Fruit fly (Drosophila melanogaster) whole organism, prepupa: ENCODE measurements around the gene aqz.
A peak's percentile ranks its signal among the peaks of the same experiment; 100 is the strongest.

Experiments used
- CG10631 ChIP-seq: fragments of 200-800 bp; sonication (Bioruptor generic); optimal IDR thresholded peaks from 2 replicates; lab custom pipeline; 2016; ENCODE audit warnings: missing biosample characterization, missing genetic modification characterization
- CG10669 ChIP-seq: fragments of 200-800 bp; sonication (Bioruptor generic); optimal IDR thresholded peaks from 3 replicates; lab custom pipeline; 2018; ENCODE audit warnings: missing biosample characterization, mild to moderate bottlenecking, missing genetic modification characterization, moderate library complexity
- CG11294 ChIP-seq: fragments of 200-800 bp; sonication (Bioruptor generic); IDR thresholded peaks from 2 replicates; pipeline ENCODE4 v1.3.6; 2022; ENCODE audit warnings: missing biosample characterization, missing genetic modification characterization
- CG11902 ChIP-seq: fragments of 200-800 bp; sonication (Bioruptor generic); optimal IDR thresholded peaks from 3 replicates; lab custom pipeline; 2016; ENCODE audit warnings: missing biosample characterization, missing genetic modification characterization
- CG15336 ChIP-seq: fragments of 200-800 bp; sonication (Bioruptor generic); IDR thresholded peaks from 2 replicates; pipeline ENCODE4 v1.3.6; 2022; ENCODE audit warnings: missing biosample characterization, missing genetic modification characterization
- CG1621 ChIP-seq: fragments of 200-800 bp; sonication (Bioruptor generic); optimal IDR thresholded peaks from 3 replicates; lab custom pipeline; 2018; ENCODE audit warnings: missing biosample characterization, mild to moderate bottlenecking, missing genetic modification characterization
- CG16779 ChIP-seq: fragments of 200-800 bp; sonication (Bioruptor generic); optimal IDR thresholded peaks from 3 replicates; lab custom pipeline; 2017; ENCODE audit warnings: missing biosample characterization, mild to moderate bottlenecking, missing genetic modification characterization
- CG31627 ChIP-seq: fragments of 200-800 bp; sonication (Bioruptor generic); optimal IDR thresholded peaks from 3 replicates; lab custom pipeline; 2016; ENCODE audit warnings: missing biosample characterization, missing genetic modification characterization
- CG32006 ChIP-seq: fragments of 200-800 bp; sonication (Bioruptor generic); optimal IDR thresholded peaks from 3 replicates; lab custom pipeline; 2017; ENCODE audit warnings: missing biosample characterization, mild to moderate bottlenecking, missing genetic modification characterization
- CG34406 ChIP-seq: fragments of 200-800 bp; sonication (Bioruptor generic); optimal IDR thresholded peaks from 3 replicates; lab custom pipeline; 2016; ENCODE audit warnings: missing biosample characterization, missing genetic modification characterization
- CG4318 ChIP-seq: fragments of 200-800 bp; sonication (Bioruptor generic); optimal IDR thresholded peaks from 3 replicates; lab custom pipeline; 2017; ENCODE audit warnings: missing biosample characterization, mild to moderate bottlenecking, missing genetic modification characterization
- CG6163 ChIP-seq: fragments of 200-800 bp; sonication (Bioruptor generic); IDR thresholded peaks from 3 replicates; pipeline ENCODE4 v1.3.6; 2022; ENCODE audit warnings: missing biosample characterization, missing genetic modification characterization
- CG6276 ChIP-seq: fragments of 200-800 bp; sonication (Bioruptor generic); optimal IDR thresholded peaks from 2 replicates; lab custom pipeline; 2017; ENCODE audit warnings: missing biosample characterization, mild to moderate bottlenecking, missing genetic modification characterization
- CG6792 ChIP-seq: fragments of 200-800 bp; sonication (Bioruptor generic); optimal IDR thresholded peaks from 3 replicates; lab custom pipeline; 2016; ENCODE audit warnings: missing biosample characterization, missing genetic modification characterization
- CG6808 ChIP-seq: fragments of 200-800 bp; sonication (Bioruptor generic); optimal IDR thresholded peaks from 3 replicates; lab custom pipeline; 2017; ENCODE audit warnings: missing biosample characterization, missing genetic modification characterization, mild to moderate bottlenecking, moderate library complexity, missing genetic modification reagents
- CG6854 ChIP-seq: fragments of 200-800 bp; sonication (Bioruptor generic); optimal IDR thresholded peaks from 2 replicates; lab custom pipeline; 2017; ENCODE audit warnings: missing biosample characterization, mild to moderate bottlenecking, missing genetic modification characterization
- CG7368 ChIP-seq: fragments of 200-800 bp; sonication (Bioruptor generic); optimal IDR thresholded peaks from 3 replicates; lab custom pipeline; 2016; ENCODE audit warnings: missing biosample characterization, missing genetic modification characterization
- CG8119 ChIP-seq: fragments of 200-800 bp; sonication (Bioruptor generic); IDR thresholded peaks from 3 replicates; pipeline ENCODE4 v1.3.6; 2022; ENCODE audit warnings: missing biosample characterization, missing genetic modification characterization
- CG8319 ChIP-seq: fragments of 200-800 bp; sonication (Bioruptor generic); optimal IDR thresholded peaks from 3 replicates; lab custom pipeline; 2016; ENCODE audit warnings: missing biosample characterization, missing genetic modification characterization
- CG8632 ChIP-seq: fragments of 200-800 bp; sonication (Bioruptor generic); optimal IDR thresholded peaks from 3 replicates; lab custom pipeline; 2016; ENCODE audit warnings: missing biosample characterization, missing genetic modification characterization
- CG9139 ChIP-seq: fragments of 200-800 bp; sonication (Bioruptor generic); optimal IDR thresholded peaks from 3 replicates; lab custom pipeline; 2017; ENCODE audit warnings: missing biosample characterization, mild to moderate bottlenecking, missing genetic modification characterization
- Eip75B ChIP-seq: fragments of 200-800 bp; sonication (Bioruptor generic); optimal IDR thresholded peaks from 3 replicates; lab custom pipeline; 2016; ENCODE audit warnings: missing biosample characterization, missing genetic modification characterization
- Eip78C ChIP-seq: fragments of 200-800 bp; sonication (Bioruptor generic); peaks from one replicate; lab custom pipeline; 2016; ENCODE audit warnings: missing biosample characterization, missing genetic modification characterization
- Eip93F ChIP-seq: fragments of 200-800 bp; sonication (Bioruptor generic); optimal IDR thresholded peaks from 2 replicates; lab custom pipeline; 2016; ENCODE audit warnings: missing biosample characterization, mild to moderate bottlenecking, missing genetic modification characterization
- Ets21C ChIP-seq: fragments of 200-800 bp; sonication (Bioruptor generic); optimal IDR thresholded peaks from 3 replicates; lab custom pipeline; 2016; ENCODE audit warnings: missing biosample characterization, missing genetic modification characterization
- Gug ChIP-seq: fragments of 200-800 bp; sonication (Bioruptor generic); IDR thresholded peaks from 2 replicates; pipeline ENCODE4 v1.3.6; 2022; ENCODE audit warnings: missing biosample characterization, missing genetic modification characterization
- Hr38 ChIP-seq: sonication (Bioruptor generic); optimal IDR thresholded peaks from 2 replicates; lab custom pipeline; 2016; ENCODE audit warnings: missing biosample characterization, missing genetic modification characterization
- Hr39 ChIP-seq: fragments of 200-800 bp; sonication (Bioruptor generic); optimal IDR thresholded peaks from 2 replicates; lab custom pipeline; 2016; ENCODE audit warnings: missing biosample characterization, missing genetic modification characterization
- Lpt ChIP-seq: fragments of 200-800 bp; sonication (Bioruptor generic); optimal IDR thresholded peaks from 3 replicates; lab custom pipeline; 2016; ENCODE audit warnings: missing biosample characterization, missing genetic modification characterization
- Met ChIP-seq: fragments of 200-800 bp; sonication (Bioruptor generic); optimal IDR thresholded peaks from 3 replicates; lab custom pipeline; 2016; ENCODE audit warnings: missing biosample characterization, missing genetic modification characterization
- OdsH ChIP-seq: fragments of 200-800 bp; sonication (Bioruptor generic); optimal IDR thresholded peaks from 3 replicates; lab custom pipeline; 2016; ENCODE audit warnings: missing biosample characterization, missing genetic modification characterization
- Smox ChIP-seq: fragments of 200-800 bp; sonication (Bioruptor generic); optimal IDR thresholded peaks from 3 replicates; lab custom pipeline; 2016; ENCODE audit warnings: missing biosample characterization, missing genetic modification characterization
- Sox102F ChIP-seq: fragments of 200-800 bp; sonication (Bioruptor generic); optimal IDR thresholded peaks from 2 replicates; lab custom pipeline; 2016; ENCODE audit warnings: missing biosample characterization, mild to moderate bottlenecking, missing genetic modification characterization
- Sox14 ChIP-seq: fragments of 200-800 bp; sonication (Bioruptor generic); optimal IDR thresholded peaks from 3 replicates; lab custom pipeline; 2016; ENCODE audit warnings: missing biosample characterization, missing genetic modification characterization
- Sox15 ChIP-seq: fragments of 200-800 bp; sonication (Bioruptor generic); optimal IDR thresholded peaks from 3 replicates; lab custom pipeline; 2016; ENCODE audit warnings: missing biosample characterization, missing genetic modification characterization
- cyc ChIP-seq: fragments of 200-800 bp; sonication (Bioruptor generic); optimal IDR thresholded peaks from 3 replicates; lab custom pipeline; 2016; ENCODE audit warnings: missing biosample characterization, missing genetic modification characterization
- dac ChIP-seq: fragments of 200-800 bp; sonication (Bioruptor generic); optimal IDR thresholded peaks from 2 replicates; lab custom pipeline; 2017; ENCODE audit warnings: missing biosample characterization, mild to moderate bottlenecking, missing genetic modification characterization
- eg ChIP-seq: fragments of 200-800 bp; sonication (Bioruptor generic); IDR thresholded peaks from 3 replicates; pipeline ENCODE4 v1.3.6; 2022; ENCODE audit warnings: missing biosample characterization, missing genetic modification characterization
- esn ChIP-seq: fragments of 200-800 bp; sonication (Bioruptor generic); optimal IDR thresholded peaks from 2 replicates; lab custom pipeline; 2016; ENCODE audit warnings: missing biosample characterization, mild to moderate bottlenecking, missing genetic modification characterization, moderate library complexity
- fd85E ChIP-seq: fragments of 200-800 bp; sonication (Bioruptor generic); optimal IDR thresholded peaks from 3 replicates; lab custom pipeline; 2016; ENCODE audit warnings: missing biosample characterization, missing genetic modification characterization
- fkh ChIP-seq: fragments of 200-800 bp; sonication (Bioruptor generic); optimal IDR thresholded peaks from 3 replicates; lab custom pipeline; 2017; ENCODE audit warnings: missing biosample characterization, mild to moderate bottlenecking, missing genetic modification characterization, moderate library complexity
- lz ChIP-seq: fragments of 200-800 bp; sonication (Bioruptor generic); optimal IDR thresholded peaks from 3 replicates; lab custom pipeline; 2016; ENCODE audit warnings: missing biosample characterization, missing genetic modification characterization
- net ChIP-seq: fragments of 200-800 bp; sonication (Bioruptor generic); optimal IDR thresholded peaks from 3 replicates; lab custom pipeline; 2016; ENCODE audit warnings: missing biosample characterization, missing genetic modification characterization
- salr ChIP-seq, 2 experiments: fragments of 200-800 bp; sonication (Bioruptor generic); optimal IDR thresholded peaks; 3 replicates each; lab custom pipeline; 2016 to 2018; ENCODE audit warnings: missing biosample characterization in 2 of 2, missing genetic modification characterization in 2 of 2, mild to moderate bottlenecking in 1 of 2
- spab ChIP-seq: fragments of 200-800 bp; sonication (Bioruptor generic); optimal IDR thresholded peaks from 2 replicates; lab custom pipeline; 2017; ENCODE audit warnings: missing biosample characterization, mild to moderate bottlenecking, missing genetic modification characterization, missing genetic modification reagents
- ss ChIP-seq, 2 experiments: fragments of 200-800 bp; sonication (Bioruptor generic); optimal IDR thresholded peaks; 2 replicates in 1 of 2; 3 replicates in 1 of 2; lab custom pipeline; 2017 to 2018; ENCODE audit warnings: mild to moderate bottlenecking in 2 of 2, missing biosample characterization in 2 of 2, missing genetic modification characterization in 2 of 2, moderate library complexity in 1 of 2
- svp ChIP-seq: fragments of 200-800 bp; sonication (Bioruptor generic); peaks from one replicate; lab custom pipeline; 2016; ENCODE audit warnings: missing biosample characterization, missing genetic modification characterization
- topi ChIP-seq: fragments of 200-800 bp; sonication (Bioruptor generic); optimal IDR thresholded peaks from 3 replicates; lab custom pipeline; 2016; ENCODE audit warnings: missing biosample characterization, missing genetic modification characterization
- vri ChIP-seq: fragments of 200-800 bp; sonication (Bioruptor generic); optimal IDR thresholded peaks from 3 replicates; lab custom pipeline; 2016; ENCODE audit warnings: missing biosample characterization, mild to moderate bottlenecking, missing genetic modification characterization

aqz gene

DNA sequence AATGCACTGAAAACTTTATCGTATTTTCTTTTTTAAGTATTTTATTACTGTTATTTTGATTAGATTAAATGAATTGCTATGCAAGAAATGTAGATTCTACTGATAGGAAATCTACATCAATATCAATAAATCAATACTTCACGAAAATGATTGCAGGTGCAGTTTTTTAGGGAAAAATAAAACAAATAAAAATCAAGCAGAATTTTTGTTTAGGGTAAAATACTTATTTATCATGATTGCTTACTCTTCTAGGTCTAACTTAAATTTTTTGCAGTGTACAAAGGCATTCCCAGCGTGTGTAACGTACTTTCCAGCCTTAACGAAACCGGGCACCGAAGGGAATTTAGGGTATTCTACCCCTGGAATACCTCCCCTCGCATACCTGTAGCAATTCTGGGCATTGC, 12.0 kb downstream of the aqz start (continued):
- TF ChIP-seq CG34406: peak; percentile 57
- TF ChIP-seq fkh (GFP tag; lab: Kevin White, UChicago): peak; percentile 18
- TF ChIP-seq Hr39: peak; percentile 54
- TF ChIP-seq CG6276 (GFP tag; lab: Kevin White, UChicago): no peak
- no peak for TF ChIP-seq Gug
- TF ChIP-seq cyc (GFP tag; lab: Kevin White, UChicago): peak; percentile 51
- peak; percentile 80 for TF ChIP-seq esn
- TF ChIP-seq Hr38 (GFP tag; lab: Kevin White, UChicago): no peak
- TF ChIP-seq CG6854 (GFP tag; lab: Kevin White, UChicago): no peak
- peak; percentile 77 for TF ChIP-seq Met
- TF ChIP-seq Smox (GFP tag; lab: Kevin White, UChicago): peak; percentile 63
- TF ChIP-seq CG15336 (GFP tag; lab: Robert Waterston, UW): peak; percentile 31; the same call in 1 of the 2 replicates
- TF ChIP-seq fd85E (GFP tag; lab: Kevin White, UChicago): no peak
- no peak for TF ChIP-seq Eip93F (GFP tag; lab: Kevin White, UChicago)
- peak; percentile 50 for TF ChIP-seq Sox102F (GFP tag; lab: Kevin White, UChicago)
- peak; percentile 43 for TF ChIP-seq vri (GFP tag; lab: Kevin White, UChicago)
- TF ChIP-seq Ets21C (GFP tag; lab: Kevin White, UChicago): peak; percentile 38
- TF ChIP-seq topi: peak; percentile 67
- peak; percentile 38 for TF ChIP-seq CG32006 (GFP tag; lab: Kevin White, UChicago)
- TF ChIP-seq salr (GFP tag; optimal IDR thresholded peaks at IDR 0.05; lab: Kevin White, UChicago): peak in 1 of 2 experiments; percentile 41
- TF ChIP-seq CG10631 (GFP tag; lab: Kevin White, UChicago): peak; percentile 56
- TF ChIP-seq Eip75B: peak; percentile 66
- peak; percentile 13 to 65 for TF ChIP-seq ss (GFP tag; optimal IDR thresholded peaks at IDR 0.05; lab: Kevin White, UChicago)
- peak; percentile 57 for TF ChIP-seq CG6792
- TF ChIP-seq CG31627: peak; percentile 63
- TF ChIP-seq CG7368 (GFP tag; lab: Kevin White, UChicago): peak; percentile 28
- TF ChIP-seq CG16779 (tag; lab: Kevin White, UChicago): no peak
- peak; percentile 64 for TF ChIP-seq OdsH (GFP tag; lab: Kevin White, UChicago)
- TF ChIP-seq eg (GFP tag; lab: Robert Waterston, UW): no peak

DNA sequence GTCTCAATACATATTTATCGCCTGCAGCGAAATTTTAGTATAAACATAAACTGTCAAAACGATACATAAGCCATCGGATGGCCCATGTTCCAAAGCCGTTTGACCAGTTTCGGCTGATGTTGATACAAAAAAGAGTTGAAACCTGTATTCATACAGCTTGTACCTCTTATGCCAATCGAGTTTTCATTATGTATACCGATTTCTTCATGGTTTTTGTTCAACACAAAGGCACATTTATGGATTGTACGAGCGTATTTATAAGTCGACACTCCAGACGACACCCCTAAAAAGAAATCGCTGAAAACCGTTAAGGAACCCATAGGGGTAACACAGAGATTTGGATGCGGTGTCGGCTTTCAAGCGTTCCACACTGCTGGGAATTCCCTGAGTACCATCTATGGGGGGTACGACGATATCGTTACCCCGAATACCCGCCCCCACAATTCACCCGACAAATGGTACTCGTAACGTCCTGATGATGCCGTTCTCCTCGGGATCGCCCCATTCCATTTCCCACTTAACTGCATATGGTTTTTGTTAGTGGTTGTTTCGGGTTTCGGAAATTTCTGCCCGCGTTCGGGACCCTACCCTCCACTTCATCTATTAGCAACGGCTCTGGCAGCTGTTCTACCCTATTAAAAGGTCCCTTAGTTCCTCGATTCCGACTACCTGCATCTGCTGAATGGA, 12.5 kb downstream of the aqz start:
- TF ChIP-seq spab (GFP tag; lab: Kevin White, UChicago) (no peak), CG11902 (no peak), CG8119 (GFP tag; lab: Robert Waterston, UW) (no peak), Hr39 (no peak), CG8319 (no peak), CG6808 (GFP tag; lab: Kevin White, UChicago) (no peak), Sox15 (no peak), ss (GFP tag; optimal IDR thresholded peaks at IDR 0.05; lab: Kevin White, UChicago) (peak in 1 of 2 experiments; percentile 9), lz (GFP tag; lab: Kevin White, UChicago) (no peak), CG11294 (no peak), CG9139 (no peak), OdsH (GFP tag; lab: Kevin White, UChicago) (no peak), Sox14 (GFP tag; lab: Kevin White, UChicago) (no peak), vri (GFP tag; lab: Kevin White, UChicago) (peak; percentile 7), CG10631 (GFP tag; lab: Kevin White, UChicago) (no peak), svp (GFP tag; lab: Kevin White, UChicago) (peak; percentile 4), Lpt (no peak), CG6163 (peak; percentile 12; the same call in 1 of the 3 replicates), Hr38 (GFP tag; lab: Kevin White, UChicago) (no peak), eg (GFP tag; lab: Robert Waterston, UW) (no peak), net (no peak), CG1621 (tag; lab: Kevin White, UChicago) (no peak), dac (GFP tag; lab: Kevin White, UChicago) (no peak), CG10669 (GFP tag; lab: Kevin White, UChicago) (no peak), Eip78C (peak; percentile 77), CG4318 (GFP tag; lab: Kevin White, UChicago) (no peak), CG6276 (GFP tag; lab: Kevin White, UChicago) (no peak), CG8632 (GFP tag; lab: Kevin White, UChicago) (no peak), fkh (GFP tag; lab: Kevin White, UChicago) (peak; percentile 6), topi (no peak), Sox102F (GFP tag; lab: Kevin White, UChicago) (no peak), CG32006 (GFP tag; lab: Kevin White, UChicago) (no peak), Eip75B (no peak)
